Fruit fly (Drosophila melanogaster): ENCODE results near the gene Hsc70-2.
A peak's percentile ranks its signal among the peaks of the same experiment; 100 is the strongest.

Gene Hsc70-2

DNA sequence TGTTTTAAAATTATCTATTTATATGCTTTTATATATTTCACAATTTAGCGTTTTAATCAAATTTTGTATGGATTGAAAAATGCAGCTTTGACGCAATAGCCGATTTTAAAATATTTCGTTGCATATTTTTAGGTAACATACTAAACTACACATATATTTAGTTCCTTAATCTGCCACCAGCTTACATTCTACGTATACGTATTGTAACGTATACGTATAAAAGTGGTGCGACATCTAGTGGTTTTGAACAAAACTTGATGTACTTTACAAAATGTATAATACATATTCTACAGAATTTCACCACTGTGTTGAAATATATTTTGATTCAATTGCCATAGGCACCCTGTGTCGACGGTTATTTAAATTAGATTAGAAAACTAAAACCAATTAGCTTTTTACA is 33.7 kb downstream of the Hsc70-2 start (continued):
- TF ChIP-seq Camta (GFP tag; optimal IDR thresholded peaks at IDR 0.05) (peak; percentile 13), CG9609 (GFP tag; optimal IDR thresholded peaks at IDR 0.05) (peak; percentile 30), CG32532 (GFP tag; IDR thresholded peaks at IDR 0.05) (peak; percentile 67), Ets65A (GFP tag) (peak; percentile 94), slbo (GFP tag; IDR thresholded peaks at IDR 0.05) (peak; percentile 46; the same call in 1 of the 2 replicates), CG3163 (GFP tag; optimal IDR thresholded peaks at IDR 0.05) (peak; percentile 3), Nf-YC (tag; optimal IDR thresholded peaks at IDR 0.05) (peak; percentile 19), CG17359 (tag; optimal IDR thresholded peaks at IDR 0.05) (peak; percentile 14), CG17361 (GFP tag; IDR thresholded peaks at IDR 0.05) (peak; percentile 53; the same call in 2 of the 3 replicates), CG14667 (GFP tag; IDR thresholded peaks at IDR 0.05) (no peak), CG15696 (tag; optimal IDR thresholded peaks at IDR 0.05) (peak; percentile 44), fu2 (GFP tag; optimal IDR thresholded peaks at IDR 0.05) (no peak), zf30C (GFP tag; optimal IDR thresholded peaks at IDR 0.05) (no peak), dpn (GFP tag; optimal IDR thresholded peaks at IDR 0.05) (peak; percentile 16 to 55), trem (tag; optimal IDR thresholded peaks at IDR 0.05) (peak; percentile 46), CG17829 (tag; optimal IDR thresholded peaks at IDR 0.05) (peak; percentile 59), tx (GFP tag; optimal IDR thresholded peaks at IDR 0.05) (no peak), Dip3 (GFP tag; optimal IDR thresholded peaks at IDR 0.05) (no peak), Bgb (GFP tag; IDR thresholded peaks at IDR 0.05; ENCODE audit: partially characterized antibody) (peak; percentile 79), CG2120 (GFP tag; optimal IDR thresholded peaks at IDR 0.05) (peak; percentile 46), vnd (GFP tag; IDR thresholded peaks at IDR 0.05; ENCODE audit: partially characterized antibody) (no peak), dysf (GFP tag; IDR thresholded peaks at IDR 0.05) (peak; percentile 18; the same call in 1 of the 3 replicates), CG30403 (GFP tag; optimal IDR thresholded peaks at IDR 0.05) (peak; percentile 44), bbx (GFP tag; IDR thresholded peaks at IDR 0.05; ENCODE audit: partially characterized antibody) (peak; percentile 22; the same call in 1 of the 2 replicates), Mes4 (GFP tag; optimal IDR thresholded peaks at IDR 0.05) (no peak), knrl (GFP tag; IDR thresholded peaks at IDR 0.05; ENCODE audit: partially characterized antibody) (peak; percentile 62; the same call in 1 of the 3 replicates), CG16813 (GFP tag; IDR thresholded peaks at IDR 0.05; ENCODE audit: partially characterized antibody) (peak; percentile 65), CG12769 (tag; optimal IDR thresholded peaks at IDR 0.05) (no peak), Max (GFP tag; optimal IDR thresholded peaks at IDR 0.05) (no peak), CG9215 (GFP tag; IDR thresholded peaks at IDR 0.05) (no peak), ci (GFP tag; IDR thresholded peaks at IDR 0.05) (peak; percentile 54; the same call in 2 of the 3 replicates), CG8290 (GFP tag; optimal IDR thresholded peaks at IDR 0.05) (peak; percentile 28), CG8290 (tag; optimal IDR thresholded peaks at IDR 0.05) (peak in 1 of 2 experiments; percentile 72), CG6254 (GFP tag; optimal IDR thresholded peaks at IDR 0.05) (peak; percentile 99), phol (tag; optimal IDR thresholded peaks at IDR 0.05) (peak; percentile 22), CTCF (GFP tag; optimal IDR thresholded peaks at IDR 0.05) (peak; percentile 96), pb (GFP tag; optimal IDR thresholded peaks at IDR 0.05) (no peak), pho (GFP tag; optimal IDR thresholded peaks at IDR 0.05) (peak; percentile 18), gsb-n (tag; optimal IDR thresholded peaks at IDR 0.05) (peak; percentile 24), CG10366 (GFP tag; IDR thresholded peaks at IDR 0.05) (peak; percentile 43; the same call in 1 of the 2 replicates), zen (tag; optimal IDR thresholded peaks at IDR 0.05) (peak; percentile 8), CoRest (tag; optimal IDR thresholded peaks at IDR 0.05) (peak; percentile 70), slp2 (GFP tag; optimal IDR thresholded peaks at IDR 0.05) (no peak), CG3847 (GFP tag; IDR thresholded peaks at IDR 0.05) (0 out of 2 replicates have a peak, but pooled peaks have one; percentile 11), chinmo (GFP tag; IDR thresholded peaks at IDR 0.05; ENCODE audit: partially characterized antibody) (no peak), Rfx (GFP tag; IDR thresholded peaks at IDR 0.05) (peak; percentile 54), dmrt11E (tag; optimal IDR thresholded peaks at IDR 0.05) (peak; percentile 32), lola (GFP tag; optimal IDR thresholded peaks at IDR 0.05) (peak in 1 of 3 experiments; percentile 3), CG8944 (GFP tag; optimal IDR thresholded peaks at IDR 0.05) (peak; percentile 9), CG16815 (GFP tag; optimal IDR thresholded peaks at IDR 0.05) (no peak), NFAT (GFP tag; IDR thresholded peaks at IDR 0.05) (peak; percentile 9; the same call in 1 of the 2 replicates)

Data from whole organism, embryonic.